Fruit fly (Drosophila melanogaster) whole organism, embryonic: ENCODE results near the gene CG5815.
A peak's percentile ranks its signal among the peaks of the same experiment; 100 is the strongest.

Experiments
- Antp ChIP-seq: fragments of 200-800 bp; sonication (Bioruptor generic); optimal IDR thresholded peaks from 3 replicates; lab custom pipeline; 2016; ENCODE audit warnings: missing biosample characterization, missing genetic modification characterization
- CG10274 ChIP-seq: fragments of 200-800 bp; sonication (Bioruptor generic); optimal IDR thresholded peaks from 3 replicates; lab custom pipeline; 2017; ENCODE audit warnings: missing biosample characterization, mild to moderate bottlenecking, missing genetic modification characterization
- CG11695 ChIP-seq: fragments of 200-800 bp; sonication (Bioruptor generic); IDR thresholded peaks from 3 replicates; pipeline ENCODE4 v1.3.6; 2022; ENCODE audit warnings: missing biosample characterization, missing genetic modification characterization
- CG12071 ChIP-seq: fragments of 200-800 bp; sonication (Bioruptor generic); optimal IDR thresholded peaks from 3 replicates; lab custom pipeline; 2018; ENCODE audit warnings: missing biosample characterization, mild to moderate bottlenecking, missing genetic modification characterization
- CG12236 ChIP-seq: fragments of 200-800 bp; sonication (Bioruptor generic); optimal IDR thresholded peaks from 2 replicates; lab custom pipeline; 2016; ENCODE audit warnings: missing biosample characterization, missing genetic modification characterization
- CG14441 ChIP-seq: fragments of 200-800 bp; sonication (Bioruptor generic); IDR thresholded peaks from 2 replicates; pipeline ENCODE4 v1.3.6; 2022; ENCODE audit warnings: missing biosample characterization, missing genetic modification characterization
- CG1529 ChIP-seq: fragments of 200-800 bp; sonication (Bioruptor generic); optimal IDR thresholded peaks from 3 replicates; lab custom pipeline; 2018; ENCODE audit warnings: missing biosample characterization, missing genetic modification characterization
- CG15479 ChIP-seq: fragments of 200-800 bp; sonication (Bioruptor generic); optimal IDR thresholded peaks from 3 replicates; lab custom pipeline; 2019; ENCODE audit warnings: missing biosample characterization, mild to moderate bottlenecking, missing genetic modification characterization, moderate library complexity
- CG1647 ChIP-seq: fragments of 200-800 bp; sonication (Bioruptor generic); optimal IDR thresholded peaks from 3 replicates; lab custom pipeline; 2016; ENCODE audit warnings: missing biosample characterization, missing genetic modification characterization
- CG17612 ChIP-seq: fragments of 200-800 bp; sonication (Bioruptor generic); IDR thresholded peaks from 2 replicates; pipeline ENCODE4 v1.3.6; 2022; ENCODE audit warnings: missing biosample characterization, missing genetic modification characterization
- CG17912 ChIP-seq: fragments of 200-800 bp; sonication (Bioruptor generic); optimal IDR thresholded peaks from 2 replicates; lab custom pipeline; 2018; ENCODE audit warnings: missing biosample characterization, mild to moderate bottlenecking, missing genetic modification characterization
- CG18476 ChIP-seq: fragments of 200-800 bp; sonication (Bioruptor generic); optimal IDR thresholded peaks from 2 replicates; lab custom pipeline; 2016; ENCODE audit warnings: missing biosample characterization, mild to moderate bottlenecking, missing genetic modification characterization
- CG30431 ChIP-seq: fragments of 200-800 bp; sonication (Bioruptor generic); optimal IDR thresholded peaks from 2 replicates; lab custom pipeline; 2017; ENCODE audit warnings: missing biosample characterization, missing genetic modification characterization
- CG34224 ChIP-seq: fragments of 200-800 bp; sonication (Bioruptor generic); IDR thresholded peaks from 3 replicates; pipeline ENCODE4 v1.3.6; 2022; ENCODE audit warnings: missing biosample characterization, missing genetic modification characterization; ENCODE audit not compliant: partially characterized antibody
- CG4360 ChIP-seq: fragments of 200-800 bp; sonication (Bioruptor generic); IDR thresholded peaks from 2 replicates; pipeline ENCODE4 v1.3.6; 2022; ENCODE audit warnings: missing biosample characterization, missing genetic modification characterization
- CG6175 ChIP-seq: fragments of 200-800 bp; sonication (Bioruptor generic); IDR thresholded peaks from 3 replicates; pipeline ENCODE4 v1.3.6; 2022; ENCODE audit warnings: missing biosample characterization, missing genetic modification characterization
- CG6254 ChIP-seq: fragments of 200-800 bp; sonication (Bioruptor generic); optimal IDR thresholded peaks from 3 replicates; lab custom pipeline; 2017; ENCODE audit warnings: mild to moderate bottlenecking, missing biosample characterization, missing genetic modification reagents, missing genetic modification characterization
- CG6854 ChIP-seq: fragments of 200-800 bp; sonication (Bioruptor generic); optimal IDR thresholded peaks from 3 replicates; lab custom pipeline; 2017; ENCODE audit warnings: missing biosample characterization, mild to moderate bottlenecking, missing genetic modification characterization
- CG7372 ChIP-seq: fragments of 200-800 bp; sonication (Bioruptor generic); IDR thresholded peaks from 2 replicates; pipeline ENCODE4 v1.3.6; 2022; ENCODE audit warnings: missing biosample characterization, missing genetic modification characterization
- CG7556 ChIP-seq: fragments of 200-800 bp; sonication (Bioruptor generic); optimal IDR thresholded peaks from 2 replicates; lab custom pipeline; 2017; ENCODE audit warnings: missing biosample characterization, mild to moderate bottlenecking, missing genetic modification characterization
- CG7987 ChIP-seq: fragments of 200-800 bp; sonication (Bioruptor generic); optimal IDR thresholded peaks from 2 replicates; lab custom pipeline; 2018; ENCODE audit warnings: missing biosample characterization, mild to moderate bottlenecking, missing genetic modification characterization, moderate library complexity
- CG9215 ChIP-seq: fragments of 200-800 bp; sonication (Bioruptor generic); IDR thresholded peaks from 2 replicates; pipeline ENCODE4 v1.3.6; 2022; ENCODE audit warnings: missing biosample characterization, missing genetic modification characterization
- Chrac-16 ChIP-seq: fragments of 200-800 bp; sonication (Bioruptor generic); optimal IDR thresholded peaks from 3 replicates; lab custom pipeline; 2016; ENCODE audit warnings: missing biosample characterization, missing genetic modification characterization
- CrebB ChIP-seq: fragments of 200-800 bp; sonication (Bioruptor generic); optimal IDR thresholded peaks from 3 replicates; lab custom pipeline; 2018; ENCODE audit warnings: missing biosample characterization, mild to moderate bottlenecking, missing genetic modification characterization
- Doc3 ChIP-seq: fragments of 200-800 bp; sonication (Bioruptor generic); IDR thresholded peaks from 3 replicates; pipeline ENCODE4 v1.3.6; 2022; ENCODE audit warnings: missing biosample characterization, missing genetic modification characterization; ENCODE audit not compliant: partially characterized antibody
- Dref ChIP-seq: fragments of 200-800 bp; sonication (Bioruptor generic); IDR thresholded peaks from 2 replicates; pipeline ENCODE4 v1.3.6; 2022; ENCODE audit warnings: missing biosample characterization, missing genetic modification characterization
- Fer2 ChIP-seq: fragments of 200-800 bp; sonication (Bioruptor generic); optimal IDR thresholded peaks from 2 replicates; lab custom pipeline; 2018; ENCODE audit warnings: missing biosample characterization, mild to moderate bottlenecking, missing genetic modification characterization, moderate library complexity
- Gug ChIP-seq: fragments of 200-800 bp; sonication (Bioruptor generic); IDR thresholded peaks from 4 replicates; pipeline ENCODE4 v1.3.6; 2022; ENCODE audit warnings: missing biosample characterization, missing genetic modification characterization
- H15 ChIP-seq: fragments of 200-800 bp; sonication (Bioruptor generic); IDR thresholded peaks from 3 replicates; pipeline ENCODE4 v1.3.6; 2022; ENCODE audit warnings: missing biosample characterization, missing genetic modification characterization
- HHEX ChIP-seq: fragments of 200-800 bp; sonication (Bioruptor generic); optimal IDR thresholded peaks from 3 replicates; lab custom pipeline; 2017; ENCODE audit warnings: missing biosample characterization, mild to moderate bottlenecking, missing genetic modification characterization, missing genetic modification reagents
- HLH4C ChIP-seq: fragments of 200-800 bp; sonication (Bioruptor generic); IDR thresholded peaks from 3 replicates; pipeline ENCODE4 v1.3.6; 2022; ENCODE audit warnings: missing biosample characterization, missing genetic modification characterization; ENCODE audit not compliant: partially characterized antibody
- Kr ChIP-seq: fragments of 200-800 bp; sonication (Bioruptor generic); optimal IDR thresholded peaks from 2 replicates; lab custom pipeline; 2017; ENCODE audit warnings: missing biosample characterization, mild to moderate bottlenecking, missing genetic modification characterization
- MESR4 ChIP-seq: fragments of 200-800 bp; sonication (Bioruptor generic); optimal IDR thresholded peaks from 2 replicates; lab custom pipeline; 2018; ENCODE audit warnings: missing biosample characterization, mild to moderate bottlenecking, missing genetic modification characterization, moderate library complexity
- MTF-1 ChIP-seq: fragments of 200-800 bp; sonication (Bioruptor generic); optimal IDR thresholded peaks from 2 replicates; lab custom pipeline; 2018; ENCODE audit warnings: missing biosample characterization, mild to moderate bottlenecking, missing genetic modification characterization, borderline replicate concordance
- NfI ChIP-seq: fragments of 200-800 bp; sonication (Bioruptor generic); optimal IDR thresholded peaks from 3 replicates; lab custom pipeline; 2018; ENCODE audit warnings: missing biosample characterization, mild to moderate bottlenecking, missing genetic modification characterization, moderate library complexity
- Oaz ChIP-seq: fragments of 200-800 bp; sonication (Bioruptor generic); IDR thresholded peaks from 2 replicates; pipeline ENCODE4 v1.3.6; 2022; ENCODE audit warnings: missing biosample characterization, missing genetic modification characterization
- Rx ChIP-seq: fragments of 200-800 bp; sonication (Bioruptor generic); IDR thresholded peaks from 2 replicates; pipeline ENCODE4 v1.3.6; 2022; ENCODE audit warnings: missing biosample characterization, missing genetic modification characterization
- Tbp ChIP-seq: fragments of >200 bp; optimal IDR thresholded peaks from 2 replicates; lab custom pipeline; 2018; ENCODE audit warnings: missing biosample characterization, missing genetic modification characterization
- Xrp1 ChIP-seq: fragments of 200-800 bp; sonication (Bioruptor generic); IDR thresholded peaks from 2 replicates; pipeline ENCODE4 v1.3.6; 2022; ENCODE audit warnings: missing biosample characterization, missing genetic modification characterization
- ab ChIP-seq: fragments of 200-800 bp; sonication (Bioruptor generic); optimal IDR thresholded peaks from 2 replicates; lab custom pipeline; 2016; ENCODE audit warnings: missing biosample characterization, missing genetic modification characterization
- ap ChIP-seq: fragments of 200-800 bp; sonication (Bioruptor generic); IDR thresholded peaks from 2 replicates; pipeline ENCODE4 v1.3.6; 2022; ENCODE audit warnings: missing biosample characterization, missing genetic modification characterization
- cg ChIP-seq: fragments of 200-800 bp; sonication (Bioruptor generic); optimal IDR thresholded peaks from 3 replicates; lab custom pipeline; 2019; ENCODE audit warnings: missing biosample characterization, mild to moderate bottlenecking, missing genetic modification characterization, moderate library complexity
- chif ChIP-seq, 2 experiments: fragments of 200-800 bp; sonication (Bioruptor generic); optimal IDR thresholded peaks; 3 replicates each; lab custom pipeline; 2016; ENCODE audit warnings: missing biosample characterization in 2 of 2, missing genetic modification characterization in 2 of 2
- gcm2 ChIP-seq: fragments of 200-800 bp; sonication (Bioruptor generic); optimal IDR thresholded peaks from 2 replicates; lab custom pipeline; 2016; ENCODE audit warnings: missing biosample characterization, missing genetic modification characterization
- gfzf ChIP-seq: fragments of 200-800 bp; sonication (Bioruptor generic); optimal IDR thresholded peaks from 2 replicates; lab custom pipeline; 2016; ENCODE audit warnings: missing biosample characterization, mild to moderate bottlenecking, missing genetic modification characterization, moderate library complexity
- ind ChIP-seq: fragments of 200-800 bp; sonication (Bioruptor generic); optimal IDR thresholded peaks from 3 replicates; lab custom pipeline; 2016; ENCODE audit warnings: missing biosample characterization, missing genetic modification characterization
- ken ChIP-seq: fragments of 200-800 bp; sonication (Bioruptor generic); IDR thresholded peaks from 3 replicates; pipeline ENCODE4 v1.3.6; 2022; ENCODE audit warnings: missing biosample characterization, missing genetic modification characterization
- mam ChIP-seq: fragments of 200-800 bp; sonication (Bioruptor generic); optimal IDR thresholded peaks from 3 replicates; lab custom pipeline; 2016; ENCODE audit warnings: missing biosample characterization, missing genetic modification characterization
- pros ChIP-seq: fragments of 200-800 bp; sonication (Bioruptor generic); optimal IDR thresholded peaks from 3 replicates; lab custom pipeline; 2019; ENCODE audit warnings: missing biosample characterization, mild to moderate bottlenecking, missing genetic modification characterization, moderate library complexity
- run ChIP-seq: fragments of 200-800 bp; sonication (Bioruptor generic); optimal IDR thresholded peaks from 3 replicates; lab custom pipeline; 2018; ENCODE audit warnings: missing biosample characterization, mild to moderate bottlenecking, missing genetic modification characterization
- slp2 ChIP-seq: fragments of 200-800 bp; sonication (Bioruptor generic); optimal IDR thresholded peaks from 2 replicates; lab custom pipeline; 2016; ENCODE audit warnings: missing biosample characterization, missing genetic modification characterization
- twi ChIP-seq: fragments of 200-800 bp; optimal IDR thresholded peaks from 2 replicates; lab custom pipeline; 2019; ENCODE audit warnings: missing biosample characterization, mild to moderate bottlenecking, missing genetic modification characterization, moderate library complexity
- yki ChIP-seq: fragments of >200 bp; optimal IDR thresholded peaks from 3 replicates; lab custom pipeline; 2018

CG5815 gene

dm6 chr3R:27151516-27151823 lies 39.1 kb downstream of the CG5815 start, which contains the start of gene Men-b (continued):
- peak; percentile 20 for TF ChIP-seq MESR4 (GFP tag; lab: Kevin White, UChicago)
- no peak for TF ChIP-seq CG30431 (GFP tag; lab: Kevin White, UChicago)
- TF ChIP-seq gcm2 (GFP tag; lab: Kevin White, UChicago), result no peak
- no peak for TF ChIP-seq CG12071 (GFP tag; lab: Kevin White, UChicago)
- no peak for TF ChIP-seq CG12236
- TF ChIP-seq Kr (GFP tag; lab: Kevin White, UChicago), result no peak
- TF ChIP-seq CG14441, result no peak
- TF ChIP-seq CG11695, result no peak
- TF ChIP-seq mam, result no peak
- TF ChIP-seq HLH4C (GFP tag; lab: Robert Waterston, UW), result no peak
- TF ChIP-seq CG6854 (GFP tag; lab: Kevin White, UChicago), result no peak
- TF ChIP-seq CG6175 (GFP tag; lab: Robert Waterston, UW), result no peak
- no peak for TF ChIP-seq CG1647 (GFP tag; lab: Kevin White, UChicago)
- no peak for TF ChIP-seq CG15479
- TF ChIP-seq pros (GFP tag; lab: Kevin White, UChicago), result no peak
- TF ChIP-seq chif (GFP tag; optimal IDR thresholded peaks at IDR 0.05; lab: Kevin White, UChicago), result no peak
- TF ChIP-seq CG17912 (GFP tag; lab: Kevin White, UChicago), result no peak
- TF ChIP-seq Fer2 (tag; lab: Kevin White, UChicago), result no peak
- no peak for TF ChIP-seq cg (GFP tag; lab: Kevin White, UChicago)
- TF ChIP-seq twi, result no peak
- TF ChIP-seq run (tag; lab: Kevin White, UChicago), result no peak
- no peak for TF ChIP-seq Antp (GFP tag; lab: Kevin White, UChicago)
- no peak for TF ChIP-seq H15 (GFP tag; lab: Robert Waterston, UW)
- TF ChIP-seq Chrac-16 (GFP tag; lab: Kevin White, UChicago), result no peak
- TF ChIP-seq ind (GFP tag; lab: Kevin White, UChicago), result no peak
- no peak for TF ChIP-seq NfI (GFP tag; lab: Kevin White, UChicago)
- no peak for TF ChIP-seq CG17612 (GFP tag; lab: Robert Waterston, UW)
- peak; percentile 50 for TF ChIP-seq Dref (GFP tag; lab: Robert Waterston, UW)
- TF ChIP-seq Gug (GFP tag; lab: Robert Waterston, UW), result no peak; the same call in 3 of the 4 replicates
- TF ChIP-seq gfzf (GFP tag; lab: Kevin White, UChicago), result peak; percentile 98
- TF ChIP-seq CG18476 (GFP tag; lab: Kevin White, UChicago), result no peak
- TF ChIP-seq Xrp1 (GFP tag; lab: Robert Waterston, UW), result no peak
- no peak for TF ChIP-seq CG6254 (GFP tag; lab: Kevin White, UChicago)
- no peak for TF ChIP-seq CG7556 (GFP tag; lab: Kevin White, UChicago)
- no peak for TF ChIP-seq ap (GFP tag; lab: Robert Waterston, UW)
- TF ChIP-seq CrebB (tag; lab: Kevin White, UChicago), result no peak
- TF ChIP-seq ken (GFP tag; lab: Robert Waterston, UW), result no peak
- TF ChIP-seq CG4360 (GFP tag; lab: Robert Waterston, UW), result no peak
- peak; percentile 34 for TF ChIP-seq CG7987 (GFP tag; lab: Kevin White, UChicago)
- no peak for TF ChIP-seq MTF-1
- TF ChIP-seq CG34224, result no peak
- TF ChIP-seq ab (GFP tag; lab: Kevin White, UChicago), result no peak
- no peak for TF ChIP-seq yki
- TF ChIP-seq CG9215 (GFP tag; lab: Robert Waterston, UW), result no peak
- TF ChIP-seq slp2, result no peak
- no peak for TF ChIP-seq Doc3 (GFP tag; lab: Robert Waterston, UW)
- no peak for TF ChIP-seq CG10274 (GFP tag; lab: Kevin White, UChicago)
- no peak for TF ChIP-seq CG7372 (GFP tag; lab: Robert Waterston, UW)
- TF ChIP-seq Tbp (GFP tag; lab: Kevin White, UChicago), result no peak
- no peak for TF ChIP-seq CG1529 (GFP tag; lab: Kevin White, UChicago)
- TF ChIP-seq Rx (GFP tag; lab: Robert Waterston, UW), result no peak
- TF ChIP-seq HHEX (GFP tag; lab: Kevin White, UChicago), result no peak
- TF ChIP-seq Oaz, result no peak
